Worm (Caenorhabditis elegans): ENCODE measurements around the gene F54F12.2.

The F54F12.2 gene

DNA sequence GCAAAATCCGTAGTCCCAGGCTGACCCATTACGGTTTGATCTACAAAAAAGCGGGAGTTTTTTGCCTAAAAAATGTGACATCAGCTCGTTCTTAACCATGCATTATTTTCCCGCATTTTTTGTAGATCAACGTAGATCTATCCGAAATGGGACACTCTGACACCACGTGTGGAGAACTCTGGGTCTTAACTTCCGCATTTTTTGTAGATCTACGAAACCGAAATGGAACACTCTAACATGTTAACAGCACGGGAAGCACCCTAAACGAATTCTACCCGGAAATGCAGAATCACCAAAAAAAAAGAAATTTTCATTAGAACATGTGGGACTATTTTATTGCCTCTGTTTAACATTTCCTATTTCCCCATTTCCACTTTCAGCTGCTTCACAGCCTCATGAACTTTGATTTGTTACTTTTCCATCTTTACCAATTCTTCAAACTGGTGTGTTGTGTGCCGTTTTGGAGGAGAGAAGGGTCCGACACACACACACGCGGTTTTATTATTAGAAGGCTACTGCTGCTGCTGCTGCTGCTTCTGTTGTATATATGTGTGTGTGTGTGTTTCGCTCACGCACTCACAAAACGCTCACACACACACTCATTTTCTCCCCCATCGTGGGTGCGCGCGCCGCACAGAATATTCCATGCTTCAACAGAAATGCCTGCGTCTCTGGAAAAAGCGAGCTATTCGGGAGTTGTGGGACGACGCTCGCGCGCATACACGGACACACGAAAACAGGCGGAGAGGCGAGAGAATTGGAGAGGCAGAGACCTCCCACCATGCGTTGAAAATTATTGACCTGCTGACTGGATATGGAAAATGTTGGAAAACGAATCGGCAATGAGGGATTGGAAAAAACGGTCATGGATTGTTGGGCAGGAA is 28.3 kb downstream of the F54F12.2 start:
- TF ChIP-seq nhr-28 (tag; optimal IDR thresholded peaks at IDR 0.05) (peak; percentile 86), vab-7 (GFP tag; IDR thresholded peaks at IDR 0.05) (0 out of 2 replicates have a peak, but pooled peaks have one; percentile 42), rbr-2 (tag; optimal IDR thresholded peaks at IDR 0.05) (peak; percentile 93), lin-13 (GFP tag; optimal IDR thresholded peaks at IDR 0.05) (peak; percentile 82), lir-3 (tag; optimal IDR thresholded peaks at IDR 0.05) (no peak), php-3 (GFP tag; IDR thresholded peaks at IDR 0.05) (no peak; the same call in 1 of the 2 replicates), hlh-30 (tag; optimal IDR thresholded peaks at IDR 0.05; ENCODE audit: insufficient read depth) (peak; percentile 97), daf-19 (GFP tag; conservative IDR thresholded peaks at IDR 0.05) (no peak), ceh-28 (tag; optimal IDR thresholded peaks at IDR 0.05) (peak; percentile 14), nhr-10 (tag; optimal IDR thresholded peaks at IDR 0.05) (peak; percentile 72), jun-1 (tag; optimal IDR thresholded peaks at IDR 0.05) (peak; percentile 24), R02D3.7 (tag; optimal IDR thresholded peaks at IDR 0.05) (no peak), zip-2 (tag; optimal IDR thresholded peaks at IDR 0.05) (no peak), gei-8 (GFP tag; optimal IDR thresholded peaks at IDR 0.05) (peak; percentile 64), dmd-6 (GFP tag; IDR thresholded peaks at IDR 0.05) (peak; percentile 86), mdt-29 (GFP tag; IDR thresholded peaks at IDR 0.05) (peak; percentile 73), mxl-2 (GFP tag; conservative IDR thresholded peaks at IDR 0.05) (no peak), egl-43 (GFP tag; IDR thresholded peaks at IDR 0.05) (peak; percentile 87), dmd-9 (GFP tag; IDR thresholded peaks at IDR 0.05) (no peak), fkh-10 (GFP tag; optimal IDR thresholded peaks at IDR 0.05) (peak; percentile 80), spr-3 (GFP tag; optimal IDR thresholded peaks at IDR 0.05) (peak; percentile 34), nhr-6 (tag; optimal IDR thresholded peaks at IDR 0.05) (peak; percentile 69), nhr-41 (GFP tag; IDR thresholded peaks at IDR 0.05) (no peak), F49E8.2 (tag; optimal IDR thresholded peaks at IDR 0.05; ENCODE audit: borderline replicate concordance) (no peak), ceh-20 (GFP tag; IDR thresholded peaks at IDR 0.05) (peak; percentile 68), tra-1 (GFP tag; IDR thresholded peaks at IDR 0.05) (peak; percentile 71), ctbp-1 (GFP tag; IDR thresholded peaks at IDR 0.05) (peak; percentile 75), unc-39 (tag; optimal IDR thresholded peaks at IDR 0.05) (peak; percentile 85), snpc-4 (tag; optimal IDR thresholded peaks at IDR 0.05) (no peak), daf-16 (GFP tag; optimal IDR thresholded peaks at IDR 0.05) (peak in 1 of 2 experiments; percentile 41), daf-16 (tag; optimal IDR thresholded peaks at IDR 0.05) (peak; percentile 84), dve-1 (tag; optimal IDR thresholded peaks at IDR 0.05; ENCODE audit: insufficient read depth) (peak; percentile 89), egl-27 (tag; optimal IDR thresholded peaks at IDR 0.05) (no peak), mxl-3 (GFP tag; optimal IDR thresholded peaks at IDR 0.05) (peak; percentile 97), mep-1 (tag; optimal IDR thresholded peaks at IDR 0.05) (peak; percentile 95), unc-62 (GFP tag; optimal IDR thresholded peaks at IDR 0.05 in 1 of 2) (peak in 1 of 2 experiments; percentile 99), unc-62 (tag; optimal IDR thresholded peaks at IDR 0.05) (no peak), nhr-76 (tag; optimal IDR thresholded peaks at IDR 0.05) (no peak), spr-1 (tag; optimal IDR thresholded peaks at IDR 0.05) (peak; percentile 71), mes-2 (tag; optimal IDR thresholded peaks at IDR 0.05; ENCODE audit: poor library complexity, severe bottlenecking) (peak; percentile 77), ZK546.5 (tag; optimal IDR thresholded peaks at IDR 0.05) (no peak), saeg-2 (GFP tag; IDR thresholded peaks at IDR 0.05) (0 out of 2 replicates have a peak, but pooled peaks have one; percentile 65), pha-4 (GFP tag; IDR thresholded peaks at IDR 0.05) (peak; percentile 81), pha-4 (tag; optimal IDR thresholded peaks at IDR 0.05) (peak; percentile 45), ama-1 (optimal IDR thresholded peaks at IDR 0.05) (peak; percentile 72), Y75B8A.6 (GFP tag; IDR thresholded peaks at IDR 0.05) (no peak), ceh-82 (tag; optimal IDR thresholded peaks at IDR 0.05) (no peak), tag-97 (GFP tag; IDR thresholded peaks at IDR 0.05) (no peak), nhr-42 (GFP tag; IDR thresholded peaks at IDR 0.05) (0 out of 2 replicates have a peak, but pooled peaks have one; percentile 36), lin-38 (GFP tag; IDR thresholded peaks at IDR 0.05) (peak; percentile 37)
